Fruit fly (Drosophila melanogaster) whole organism, embryonic: Measurements from ENCODE around the gene sti.
A peak's percentile ranks its signal among the peaks of the same experiment; 100 is the strongest.

Source experiments
- Adf1 ChIP-seq: fragments of 200-800 bp; sonication (Bioruptor generic); IDR thresholded peaks from 2 replicates; pipeline ENCODE4 v1.3.6; 2022; ENCODE audit warnings: missing biosample characterization, missing genetic modification characterization
- Antp ChIP-seq: fragments of 200-800 bp; sonication (Bioruptor generic); optimal IDR thresholded peaks from 3 replicates; lab custom pipeline; 2016; ENCODE audit warnings: missing biosample characterization, missing genetic modification characterization
- Bteb2 ChIP-seq: fragments of 200-800 bp; sonication (Bioruptor generic); optimal IDR thresholded peaks from 2 replicates; lab custom pipeline; 2016; ENCODE audit warnings: missing biosample characterization, missing genetic modification characterization
- CG1024 ChIP-seq: fragments of 200-800 bp; sonication (Bioruptor generic); IDR thresholded peaks from 2 replicates; pipeline ENCODE4 v1.3.6; 2022; ENCODE audit warnings: missing biosample characterization, missing genetic modification characterization
- CG10366 ChIP-seq: fragments of 200-800 bp; sonication (Bioruptor generic); IDR thresholded peaks from 2 replicates; pipeline ENCODE4 v1.3.6; 2022; ENCODE audit warnings: missing biosample characterization, missing genetic modification characterization
- CG11723 ChIP-seq: fragments of 200-800 bp; sonication (Bioruptor generic); optimal IDR thresholded peaks from 2 replicates; lab custom pipeline; 2017; ENCODE audit warnings: missing biosample characterization, mild to moderate bottlenecking, missing genetic modification characterization
- CG13775 ChIP-seq: fragments of 200-800 bp; sonication (Bioruptor generic); optimal IDR thresholded peaks from 3 replicates; lab custom pipeline; 2017; ENCODE audit warnings: missing biosample characterization, mild to moderate bottlenecking, missing genetic modification characterization
- CG15601 ChIP-seq: fragments of 200-800 bp; sonication (Bioruptor generic); optimal IDR thresholded peaks from 3 replicates; lab custom pipeline; 2019; ENCODE audit warnings: missing biosample characterization, mild to moderate bottlenecking, missing genetic modification characterization, moderate library complexity
- CG1647 ChIP-seq: fragments of 200-800 bp; sonication (Bioruptor generic); optimal IDR thresholded peaks from 3 replicates; lab custom pipeline; 2016; ENCODE audit warnings: missing biosample characterization, missing genetic modification characterization
- CG16815 ChIP-seq: fragments of 200-800 bp; sonication (Bioruptor generic); optimal IDR thresholded peaks from 3 replicates; lab custom pipeline; 2017; ENCODE audit warnings: missing biosample characterization, mild to moderate bottlenecking, missing genetic modification characterization
- CG34376 ChIP-seq: fragments of 200-800 bp; sonication (Bioruptor generic); optimal IDR thresholded peaks from 2 replicates; lab custom pipeline; 2018; ENCODE audit warnings: missing biosample characterization, mild to moderate bottlenecking, missing genetic modification characterization
- CG4360 ChIP-seq: fragments of 200-800 bp; sonication (Bioruptor generic); IDR thresholded peaks from 2 replicates; pipeline ENCODE4 v1.3.6; 2022; ENCODE audit warnings: missing biosample characterization, missing genetic modification characterization
- CG6272 ChIP-seq: fragments of 200-800 bp; sonication (Bioruptor generic); IDR thresholded peaks from 2 replicates; pipeline ENCODE4 v1.3.6; 2022; ENCODE audit warnings: missing biosample characterization, missing genetic modification characterization
- CG7745 ChIP-seq: fragments of 200-800 bp; sonication (Bioruptor generic); optimal IDR thresholded peaks from 2 replicates; lab custom pipeline; 2018; ENCODE audit warnings: missing biosample characterization, mild to moderate bottlenecking, missing genetic modification characterization, moderate library complexity
- CG8281 ChIP-seq: fragments of 200-800 bp; sonication (Bioruptor generic); optimal IDR thresholded peaks from 2 replicates; lab custom pipeline; 2018; ENCODE audit warnings: missing biosample characterization, mild to moderate bottlenecking, missing genetic modification characterization, moderate library complexity
- CG8924 ChIP-seq: fragments of 200-800 bp; optimal IDR thresholded peaks from 3 replicates; lab custom pipeline; 2019; ENCODE audit warnings: missing biosample characterization, mild to moderate bottlenecking, missing genetic modification characterization, moderate library complexity
- CG9609 ChIP-seq: fragments of 200-800 bp; sonication (Bioruptor generic); optimal IDR thresholded peaks from 3 replicates; lab custom pipeline; 2016; ENCODE audit warnings: missing biosample characterization, missing genetic modification characterization
- CkIIα-i1 ChIP-seq: fragments of 200-800 bp; sonication (Bioruptor generic); IDR thresholded peaks from 2 replicates; pipeline ENCODE4 v1.3.6; 2022; ENCODE audit warnings: missing biosample characterization, missing genetic modification characterization
- D19B ChIP-seq: fragments of 200-800 bp; sonication (Bioruptor generic); optimal IDR thresholded peaks from 2 replicates; lab custom pipeline; 2017; ENCODE audit warnings: missing biosample characterization, mild to moderate bottlenecking, missing genetic modification characterization
- Dip3 ChIP-seq: fragments of 200-800 bp; sonication (Bioruptor generic); optimal IDR thresholded peaks from 3 replicates; lab custom pipeline; 2016; ENCODE audit warnings: missing biosample characterization, missing genetic modification characterization
- Drgx ChIP-seq: fragments of 200-800 bp; sonication (Bioruptor generic); IDR thresholded peaks from 2 replicates; pipeline ENCODE4 v1.3.6; 2022; ENCODE audit warnings: missing biosample characterization, missing genetic modification characterization
- Elba2 ChIP-seq: fragments of 200-800 bp; sonication (Bioruptor generic); optimal IDR thresholded peaks from 3 replicates; lab custom pipeline; 2016; ENCODE audit warnings: missing biosample characterization, missing genetic modification characterization
- HmgD ChIP-seq: fragments of 200-800 bp; sonication (Bioruptor generic); optimal IDR thresholded peaks from 3 replicates; lab custom pipeline; 2016; ENCODE audit warnings: missing biosample characterization, missing genetic modification characterization
- Hr78 ChIP-seq, 2 experiments: fragments of 200-800 bp in 1 of 2; fragments of >200 bp in 1 of 2; sonication (Bioruptor generic) in 1 of 2; optimal IDR thresholded peaks; 2 replicates each; lab custom pipeline; 2017 to 2019; ENCODE audit warnings: missing biosample characterization in 2 of 2, missing genetic modification characterization in 2 of 2, mild to moderate bottlenecking in 1 of 2, moderate library complexity in 1 of 2
- Jarid2 ChIP-seq: fragments of 200-800 bp; sonication (Bioruptor generic); optimal IDR thresholded peaks from 3 replicates; lab custom pipeline; 2017; ENCODE audit warnings: mild to moderate bottlenecking, missing biosample characterization, missing genetic modification reagents, missing genetic modification characterization
- MESR4 ChIP-seq: fragments of 200-800 bp; sonication (Bioruptor generic); optimal IDR thresholded peaks from 2 replicates; lab custom pipeline; 2018; ENCODE audit warnings: missing biosample characterization, mild to moderate bottlenecking, missing genetic modification characterization, moderate library complexity
- Med ChIP-seq: fragments of 200-800 bp; sonication (Bioruptor generic); peaks from one replicate; lab custom pipeline; 2016; ENCODE audit warnings: missing biosample characterization, missing genetic modification characterization, mild to moderate bottlenecking, inconsistent platforms, moderate library complexity
- Spps ChIP-seq: fragments of 200-800 bp; sonication (Bioruptor generic); optimal IDR thresholded peaks from 2 replicates; lab custom pipeline; 2018; ENCODE audit warnings: missing biosample characterization, mild to moderate bottlenecking, missing genetic modification characterization
- TFAM ChIP-seq: fragments of 200-800 bp; sonication (Bioruptor generic); optimal IDR thresholded peaks from 2 replicates; lab custom pipeline; 2017; ENCODE audit warnings: missing biosample characterization, missing genetic modification characterization, inconsistent platforms
- aop ChIP-seq: fragments of 200-800 bp; sonication (Bioruptor generic); IDR thresholded peaks from 2 replicates; pipeline ENCODE4 v1.3.6; 2022; ENCODE audit warnings: missing biosample characterization, missing genetic modification characterization
- ara ChIP-seq: fragments of 200-800 bp; sonication (Bioruptor generic); IDR thresholded peaks from 2 replicates; pipeline ENCODE4 v1.3.6; 2022; ENCODE audit warnings: missing biosample characterization, missing genetic modification characterization
- az2 ChIP-seq: fragments of 200-800 bp; sonication (Bioruptor generic); optimal IDR thresholded peaks from 3 replicates; lab custom pipeline; 2016; ENCODE audit warnings: missing biosample characterization, missing genetic modification characterization
- corto ChIP-seq: fragments of 200-800 bp; sonication (Bioruptor generic); optimal IDR thresholded peaks from 2 replicates; lab custom pipeline; 2016; ENCODE audit warnings: missing biosample characterization, mild to moderate bottlenecking, missing genetic modification characterization, moderate library complexity
- ems ChIP-seq: fragments of 200-800 bp; sonication (Bioruptor generic); optimal IDR thresholded peaks from 3 replicates; lab custom pipeline; 2016; ENCODE audit warnings: missing biosample characterization, missing genetic modification characterization
- h ChIP-seq: fragments of >200 bp; optimal IDR thresholded peaks from 2 replicates; lab custom pipeline; 2017
- ham ChIP-seq: fragments of 200-800 bp; sonication (Bioruptor generic); IDR thresholded peaks from 2 replicates; pipeline ENCODE4 v1.3.6; 2022; ENCODE audit warnings: missing biosample characterization, missing genetic modification characterization
- ind ChIP-seq: fragments of 200-800 bp; sonication (Bioruptor generic); optimal IDR thresholded peaks from 3 replicates; lab custom pipeline; 2016; ENCODE audit warnings: missing biosample characterization, missing genetic modification characterization
- jing ChIP-seq: fragments of 200-800 bp; sonication (Bioruptor generic); optimal IDR thresholded peaks from 2 replicates; lab custom pipeline; 2018; ENCODE audit warnings: missing biosample characterization, mild to moderate bottlenecking, missing genetic modification characterization
- kah ChIP-seq: fragments of 200-800 bp; sonication (Bioruptor generic); optimal IDR thresholded peaks from 2 replicates; lab custom pipeline; 2018; ENCODE audit warnings: missing biosample characterization, mild to moderate bottlenecking, missing genetic modification characterization
- knrl ChIP-seq: fragments of 200-800 bp; sonication (Bioruptor generic); IDR thresholded peaks from 3 replicates; pipeline ENCODE4 v1.3.6; 2022; ENCODE audit warnings: missing biosample characterization, missing genetic modification characterization; ENCODE audit not compliant: partially characterized antibody
- lilli ChIP-seq: fragments of 200-800 bp; sonication (Bioruptor generic); optimal IDR thresholded peaks from 3 replicates; lab custom pipeline; 2016; ENCODE audit warnings: missing biosample characterization, missing genetic modification characterization
- odd ChIP-seq: fragments of 200-800 bp; sonication (Bioruptor generic); optimal IDR thresholded peaks from 2 replicates; lab custom pipeline; 2017; ENCODE audit warnings: missing biosample characterization, mild to moderate bottlenecking, missing genetic modification characterization
- pan ChIP-seq, 4 experiments: fragments of >200 bp in 3 of 4; fragments of 200-800 bp in 1 of 4; sonication (Bioruptor generic) in 1 of 4; optimal IDR thresholded peaks in 3 of 4; IDR thresholded peaks in 1 of 4; 2 replicates each; pipeline versions ENCODE4 v1.3.6 to Lab custom; 2017 to 2022; ENCODE audit warnings: missing biosample characterization in 2 of 4, missing genetic modification characterization in 2 of 4, mixed read lengths in 1 of 4
- pfk ChIP-seq: fragments of 200-800 bp; sonication (Bioruptor generic); optimal IDR thresholded peaks from 2 replicates; lab custom pipeline; 2018; ENCODE audit warnings: missing biosample characterization, mild to moderate bottlenecking, missing genetic modification characterization, moderate library complexity
- rib ChIP-seq: fragments of 200-800 bp; sonication (Bioruptor generic); IDR thresholded peaks from 2 replicates; pipeline ENCODE4 v1.3.6; 2022; ENCODE audit warnings: missing biosample characterization, missing genetic modification characterization
- ro ChIP-seq: fragments of 200-800 bp; sonication (Bioruptor generic); IDR thresholded peaks from 2 replicates; pipeline ENCODE4 v1.3.6; 2022; ENCODE audit warnings: missing biosample characterization, missing genetic modification characterization
- shn ChIP-seq: fragments of 200-800 bp; sonication (Bioruptor generic); optimal IDR thresholded peaks from 3 replicates; lab custom pipeline; 2016; ENCODE audit warnings: missing biosample characterization, missing genetic modification characterization
- slou ChIP-seq: fragments of 200-800 bp; sonication (Bioruptor generic); optimal IDR thresholded peaks from 3 replicates; lab custom pipeline; 2016; ENCODE audit warnings: missing biosample characterization, missing genetic modification characterization
- trh ChIP-seq: fragments of 200-800 bp; sonication (Bioruptor generic); optimal IDR thresholded peaks from 2 replicates; lab custom pipeline; 2016; ENCODE audit warnings: missing biosample characterization, missing genetic modification characterization
- vvl ChIP-seq: fragments of 200-800 bp; sonication (Bioruptor generic); IDR thresholded peaks from 2 replicates; pipeline ENCODE4 v1.3.6; 2022; ENCODE audit warnings: missing biosample characterization, missing genetic modification characterization

The sti gene

DNA sequence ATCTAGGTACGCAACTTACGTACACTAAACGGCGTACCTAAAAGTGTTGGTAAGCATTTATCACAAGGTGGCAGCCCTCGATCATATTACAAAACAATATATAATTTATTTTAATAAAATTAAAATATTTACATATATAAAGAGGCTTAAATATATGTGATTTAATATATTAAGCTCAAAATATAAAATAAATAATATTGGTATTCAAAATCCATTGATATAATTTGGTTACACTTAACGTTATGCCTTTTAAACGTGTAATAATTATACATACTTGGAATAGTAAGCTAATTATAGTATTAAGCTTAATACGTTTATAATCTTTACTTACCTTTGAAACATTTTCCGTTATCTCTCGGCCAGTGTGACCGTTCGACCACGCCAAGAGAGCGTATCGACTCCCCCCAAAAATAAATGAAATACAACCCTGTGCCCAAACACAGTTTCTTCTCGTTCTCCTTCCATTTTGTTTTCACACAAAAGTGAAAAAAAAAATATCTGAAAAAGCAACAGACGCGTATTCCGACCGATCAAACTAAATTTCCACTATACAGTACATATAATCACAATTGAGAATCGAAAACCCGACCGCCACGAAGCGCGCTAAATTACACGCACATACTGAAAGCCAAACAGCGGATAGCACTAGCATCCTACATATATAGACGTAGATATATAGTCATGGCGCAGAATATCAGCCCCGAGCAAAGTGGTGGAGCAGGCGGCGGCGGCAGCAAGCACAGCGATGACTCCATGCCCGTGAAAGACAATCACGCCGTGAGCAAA, 10.6 kb downstream of the sti start, which contains the start of the genes CG10646 and vih (continued):
- TF ChIP-seq ind (GFP tag; lab: Kevin White, UChicago) (peak; percentile 59), CG7745 (tag; lab: Kevin White, UChicago) (no peak), CG13775 (peak; percentile 64), Dip3 (no peak), ems (peak; percentile 5), Med (GFP tag; lab: Kevin White, UChicago) (peak; percentile 53), D19B (GFP tag; lab: Kevin White, UChicago) (no peak), slou (no peak), CG15601 (tag; lab: Kevin White, UChicago) (peak; percentile 21), CG8281 (tag; lab: Kevin White, UChicago) (no peak), Elba2 (GFP tag; lab: Kevin White, UChicago) (no peak), odd (GFP tag; lab: Kevin White, UChicago) (peak; percentile 36), trh (GFP tag; lab: Kevin White, UChicago) (no peak), CkIIα-i1 (GFP tag; lab: Robert Waterston, UW) (no peak), CG10366 (GFP tag; lab: Robert Waterston, UW) (no peak), vvl (peak; percentile 9; the same call in 1 of the 2 replicates), h (lab: Kevin White, UChicago) (no peak), Hr78 (GFP tag; optimal IDR thresholded peaks at IDR 0.05; lab: Kevin White, UChicago) (no peak), ara (GFP tag; lab: Robert Waterston, UW) (no peak), knrl (0 out of 3 replicates have a peak, but pooled peaks have one; percentile 23), Adf1 (GFP tag; lab: Robert Waterston, UW) (no peak), CG11723 (GFP tag; lab: Kevin White, UChicago) (no peak), CG6272 (GFP tag; lab: Robert Waterston, UW) (no peak), CG16815 (no peak), shn (GFP tag; lab: Kevin White, UChicago) (no peak), kah (GFP tag; lab: Kevin White, UChicago) (no peak), TFAM (no peak), HmgD (GFP tag; lab: Kevin White, UChicago) (no peak), Spps (peak; percentile 7), CG9609 (no peak), pan (optimal IDR thresholded peaks at IDR 0.05; lab: Kevin White, UChicago) (no peak), pan (GFP tag; optimal IDR thresholded peaks at IDR 0.05 in 1 of 2, IDR thresholded peaks at IDR 0.05 in 1 of 2) (peak in 1 of 2 experiments; percentile 47), CG4360 (GFP tag; lab: Robert Waterston, UW) (no peak), Antp (GFP tag; lab: Kevin White, UChicago) (no peak), aop (GFP tag; lab: Robert Waterston, UW) (no peak), CG1647 (no peak), lilli (peak; percentile 38), ro (GFP tag; lab: Robert Waterston, UW) (no peak), jing (no peak), rib (GFP tag; lab: Robert Waterston, UW) (no peak), Bteb2 (GFP tag; lab: Kevin White, UChicago) (no peak), CG8924 (tag; lab: Kevin White, UChicago) (peak; percentile 63), CG1024 (no peak), Drgx (no peak), MESR4 (GFP tag; lab: Kevin White, UChicago) (peak; percentile 96), corto (GFP tag; lab: Kevin White, UChicago) (no peak), CG34376 (peak; percentile 5), pfk (no peak), az2 (GFP tag; lab: Kevin White, UChicago) (peak; percentile 54), ham (GFP tag; lab: Robert Waterston, UW) (no peak), Jarid2 (no peak)
